Fruit fly (Drosophila melanogaster) whole organism, prepupa: Measurements from ENCODE around the gene Gclm.
A peak's percentile ranks its signal among the peaks of the same experiment; 100 is the strongest.

Experiments used
- Blimp-1 ChIP-seq: fragments of 200-800 bp; sonication (Bioruptor generic); optimal IDR thresholded peaks from 3 replicates; lab custom pipeline; 2017; ENCODE audit warnings: missing biosample characterization, missing genetic modification characterization, mild to moderate bottlenecking, moderate library complexity, missing genetic modification reagents
- CG10631 ChIP-seq: fragments of 200-800 bp; sonication (Bioruptor generic); optimal IDR thresholded peaks from 2 replicates; lab custom pipeline; 2016; ENCODE audit warnings: missing biosample characterization, missing genetic modification characterization
- CG10669 ChIP-seq: fragments of 200-800 bp; sonication (Bioruptor generic); optimal IDR thresholded peaks from 3 replicates; lab custom pipeline; 2018; ENCODE audit warnings: missing biosample characterization, mild to moderate bottlenecking, missing genetic modification characterization, moderate library complexity
- CG11762 ChIP-seq: fragments of 200-800 bp; sonication (Bioruptor generic); optimal IDR thresholded peaks from 3 replicates; lab custom pipeline; 2016; ENCODE audit warnings: missing biosample characterization, missing genetic modification characterization; ENCODE audit not compliant: insufficient read depth
- CG15336 ChIP-seq: fragments of 200-800 bp; sonication (Bioruptor generic); IDR thresholded peaks from 2 replicates; pipeline ENCODE4 v1.3.6; 2022; ENCODE audit warnings: missing biosample characterization, missing genetic modification characterization
- CG1621 ChIP-seq: fragments of 200-800 bp; sonication (Bioruptor generic); optimal IDR thresholded peaks from 3 replicates; lab custom pipeline; 2018; ENCODE audit warnings: missing biosample characterization, mild to moderate bottlenecking, missing genetic modification characterization
- CG3032 ChIP-seq: fragments of 200-800 bp; optimal IDR thresholded peaks from 2 replicates; lab custom pipeline; 2019; ENCODE audit warnings: missing biosample characterization, mild to moderate bottlenecking, missing genetic modification characterization, moderate library complexity
- CG31627 ChIP-seq: fragments of 200-800 bp; sonication (Bioruptor generic); optimal IDR thresholded peaks from 3 replicates; lab custom pipeline; 2016; ENCODE audit warnings: missing biosample characterization, missing genetic modification characterization
- CG32006 ChIP-seq: fragments of 200-800 bp; sonication (Bioruptor generic); optimal IDR thresholded peaks from 3 replicates; lab custom pipeline; 2017; ENCODE audit warnings: missing biosample characterization, mild to moderate bottlenecking, missing genetic modification characterization
- CG34406 ChIP-seq: fragments of 200-800 bp; sonication (Bioruptor generic); optimal IDR thresholded peaks from 3 replicates; lab custom pipeline; 2016; ENCODE audit warnings: missing biosample characterization, missing genetic modification characterization
- CG3919 ChIP-seq: fragments of 200-800 bp; sonication (Bioruptor generic); optimal IDR thresholded peaks from 3 replicates; lab custom pipeline; 2016; ENCODE audit warnings: missing biosample characterization, missing genetic modification characterization
- CG4318 ChIP-seq: fragments of 200-800 bp; sonication (Bioruptor generic); optimal IDR thresholded peaks from 3 replicates; lab custom pipeline; 2017; ENCODE audit warnings: missing biosample characterization, mild to moderate bottlenecking, missing genetic modification characterization
- CG6163 ChIP-seq: fragments of 200-800 bp; sonication (Bioruptor generic); IDR thresholded peaks from 3 replicates; pipeline ENCODE4 v1.3.6; 2022; ENCODE audit warnings: missing biosample characterization, missing genetic modification characterization
- CG6276 ChIP-seq: fragments of 200-800 bp; sonication (Bioruptor generic); optimal IDR thresholded peaks from 2 replicates; lab custom pipeline; 2017; ENCODE audit warnings: missing biosample characterization, mild to moderate bottlenecking, missing genetic modification characterization
- CG6792 ChIP-seq: fragments of 200-800 bp; sonication (Bioruptor generic); optimal IDR thresholded peaks from 3 replicates; lab custom pipeline; 2016; ENCODE audit warnings: missing biosample characterization, missing genetic modification characterization
- CG6808 ChIP-seq: fragments of 200-800 bp; sonication (Bioruptor generic); optimal IDR thresholded peaks from 3 replicates; lab custom pipeline; 2017; ENCODE audit warnings: missing biosample characterization, missing genetic modification characterization, mild to moderate bottlenecking, moderate library complexity, missing genetic modification reagents
- CG6854 ChIP-seq: fragments of 200-800 bp; sonication (Bioruptor generic); optimal IDR thresholded peaks from 2 replicates; lab custom pipeline; 2017; ENCODE audit warnings: missing biosample characterization, mild to moderate bottlenecking, missing genetic modification characterization
- CG7368 ChIP-seq: fragments of 200-800 bp; sonication (Bioruptor generic); optimal IDR thresholded peaks from 3 replicates; lab custom pipeline; 2016; ENCODE audit warnings: missing biosample characterization, missing genetic modification characterization
- CG8119 ChIP-seq: fragments of 200-800 bp; sonication (Bioruptor generic); IDR thresholded peaks from 3 replicates; pipeline ENCODE4 v1.3.6; 2022; ENCODE audit warnings: missing biosample characterization, missing genetic modification characterization
- CG8319 ChIP-seq: fragments of 200-800 bp; sonication (Bioruptor generic); optimal IDR thresholded peaks from 3 replicates; lab custom pipeline; 2016; ENCODE audit warnings: missing biosample characterization, missing genetic modification characterization
- CG8632 ChIP-seq: fragments of 200-800 bp; sonication (Bioruptor generic); optimal IDR thresholded peaks from 3 replicates; lab custom pipeline; 2016; ENCODE audit warnings: missing biosample characterization, missing genetic modification characterization
- Eip75B ChIP-seq: fragments of 200-800 bp; sonication (Bioruptor generic); optimal IDR thresholded peaks from 3 replicates; lab custom pipeline; 2016; ENCODE audit warnings: missing biosample characterization, missing genetic modification characterization
- Eip78C ChIP-seq: fragments of 200-800 bp; sonication (Bioruptor generic); peaks from one replicate; lab custom pipeline; 2016; ENCODE audit warnings: missing biosample characterization, missing genetic modification characterization
- Ets96B ChIP-seq: fragments of 200-800 bp; optimal IDR thresholded peaks from 2 replicates; lab custom pipeline; 2019; ENCODE audit warnings: missing biosample characterization, mild to moderate bottlenecking, missing genetic modification characterization, moderate library complexity
- Gug ChIP-seq: fragments of 200-800 bp; sonication (Bioruptor generic); IDR thresholded peaks from 2 replicates; pipeline ENCODE4 v1.3.6; 2022; ENCODE audit warnings: missing biosample characterization, missing genetic modification characterization
- Lpt ChIP-seq: fragments of 200-800 bp; sonication (Bioruptor generic); optimal IDR thresholded peaks from 3 replicates; lab custom pipeline; 2016; ENCODE audit warnings: missing biosample characterization, missing genetic modification characterization
- Met ChIP-seq: fragments of 200-800 bp; sonication (Bioruptor generic); optimal IDR thresholded peaks from 3 replicates; lab custom pipeline; 2016; ENCODE audit warnings: missing biosample characterization, missing genetic modification characterization
- Smox ChIP-seq: fragments of 200-800 bp; sonication (Bioruptor generic); optimal IDR thresholded peaks from 3 replicates; lab custom pipeline; 2016; ENCODE audit warnings: missing biosample characterization, missing genetic modification characterization
- Sox102F ChIP-seq: fragments of 200-800 bp; sonication (Bioruptor generic); optimal IDR thresholded peaks from 2 replicates; lab custom pipeline; 2016; ENCODE audit warnings: missing biosample characterization, mild to moderate bottlenecking, missing genetic modification characterization
- Sox14 ChIP-seq: fragments of 200-800 bp; sonication (Bioruptor generic); optimal IDR thresholded peaks from 3 replicates; lab custom pipeline; 2016; ENCODE audit warnings: missing biosample characterization, missing genetic modification characterization
- Sox15 ChIP-seq: fragments of 200-800 bp; sonication (Bioruptor generic); optimal IDR thresholded peaks from 3 replicates; lab custom pipeline; 2016; ENCODE audit warnings: missing biosample characterization, missing genetic modification characterization
- achi ChIP-seq: fragments of 200-800 bp; sonication (Bioruptor generic); optimal IDR thresholded peaks from 3 replicates; lab custom pipeline; 2016; ENCODE audit warnings: missing biosample characterization, missing genetic modification characterization
- cyc ChIP-seq: fragments of 200-800 bp; sonication (Bioruptor generic); optimal IDR thresholded peaks from 3 replicates; lab custom pipeline; 2016; ENCODE audit warnings: missing biosample characterization, missing genetic modification characterization
- dsx ChIP-seq: fragments of 200-800 bp; optimal IDR thresholded peaks from 3 replicates; lab custom pipeline; 2019; ENCODE audit warnings: missing biosample characterization, mild to moderate bottlenecking, missing genetic modification characterization, moderate library complexity; ENCODE audit not compliant: poor library complexity, severe bottlenecking
- eg ChIP-seq: fragments of 200-800 bp; sonication (Bioruptor generic); IDR thresholded peaks from 3 replicates; pipeline ENCODE4 v1.3.6; 2022; ENCODE audit warnings: missing biosample characterization, missing genetic modification characterization
- esn ChIP-seq: fragments of 200-800 bp; sonication (Bioruptor generic); optimal IDR thresholded peaks from 2 replicates; lab custom pipeline; 2016; ENCODE audit warnings: missing biosample characterization, mild to moderate bottlenecking, missing genetic modification characterization, moderate library complexity
- fd59A ChIP-seq: fragments of 200-800 bp; sonication (Bioruptor generic); optimal IDR thresholded peaks from 2 replicates; lab custom pipeline; 2017; ENCODE audit warnings: missing biosample characterization, mild to moderate bottlenecking, missing genetic modification characterization, missing genetic modification reagents
- fd85E ChIP-seq: fragments of 200-800 bp; sonication (Bioruptor generic); optimal IDR thresholded peaks from 3 replicates; lab custom pipeline; 2016; ENCODE audit warnings: missing biosample characterization, missing genetic modification characterization
- fkh ChIP-seq: fragments of 200-800 bp; sonication (Bioruptor generic); optimal IDR thresholded peaks from 3 replicates; lab custom pipeline; 2017; ENCODE audit warnings: missing biosample characterization, mild to moderate bottlenecking, missing genetic modification characterization, moderate library complexity
- lz ChIP-seq: fragments of 200-800 bp; sonication (Bioruptor generic); optimal IDR thresholded peaks from 3 replicates; lab custom pipeline; 2016; ENCODE audit warnings: missing biosample characterization, missing genetic modification characterization
- net ChIP-seq: fragments of 200-800 bp; sonication (Bioruptor generic); optimal IDR thresholded peaks from 3 replicates; lab custom pipeline; 2016; ENCODE audit warnings: missing biosample characterization, missing genetic modification characterization
- pdm3 ChIP-seq: fragments of 200-800 bp; sonication (Bioruptor generic); optimal IDR thresholded peaks from 3 replicates; lab custom pipeline; 2016; ENCODE audit warnings: missing biosample characterization, missing genetic modification characterization
- salr ChIP-seq, 2 experiments: fragments of 200-800 bp; sonication (Bioruptor generic); optimal IDR thresholded peaks; 3 replicates each; lab custom pipeline; 2016 to 2018; ENCODE audit warnings: missing biosample characterization in 2 of 2, missing genetic modification characterization in 2 of 2, mild to moderate bottlenecking in 1 of 2
- ss ChIP-seq, 2 experiments: fragments of 200-800 bp; sonication (Bioruptor generic); optimal IDR thresholded peaks; 2 replicates in 1 of 2; 3 replicates in 1 of 2; lab custom pipeline; 2017 to 2018; ENCODE audit warnings: mild to moderate bottlenecking in 2 of 2, missing biosample characterization in 2 of 2, missing genetic modification characterization in 2 of 2, moderate library complexity in 1 of 2
- svp ChIP-seq: fragments of 200-800 bp; sonication (Bioruptor generic); peaks from one replicate; lab custom pipeline; 2016; ENCODE audit warnings: missing biosample characterization, missing genetic modification characterization
- topi ChIP-seq: fragments of 200-800 bp; sonication (Bioruptor generic); optimal IDR thresholded peaks from 3 replicates; lab custom pipeline; 2016; ENCODE audit warnings: missing biosample characterization, missing genetic modification characterization
- vri ChIP-seq: fragments of 200-800 bp; sonication (Bioruptor generic); optimal IDR thresholded peaks from 3 replicates; lab custom pipeline; 2016; ENCODE audit warnings: missing biosample characterization, mild to moderate bottlenecking, missing genetic modification characterization

Gene Gclm

dm6 chr3R:22724149-22724973 is 38.1 kb upstream of the Gclm start, which contains the start of gene Irp-1A (continued):
- TF ChIP-seq CG31627 (GFP tag; lab: Kevin White, UChicago) (peak; percentile 32), CG15336 (GFP tag; lab: Robert Waterston, UW) (peak; percentile 88), lz (peak; percentile 47), CG34406 (peak; percentile 71), Smox (GFP tag; lab: Kevin White, UChicago) (peak; percentile 62), dsx (peak; percentile 78), Sox102F (GFP tag; lab: Kevin White, UChicago) (peak; percentile 52), cyc (peak; percentile 34), Sox15 (GFP tag; lab: Kevin White, UChicago) (peak; percentile 1), CG8119 (GFP tag; lab: Robert Waterston, UW) (peak; percentile 80), eg (GFP tag; lab: Robert Waterston, UW) (peak; percentile 84; the same call in 2 of the 3 replicates), CG8632 (GFP tag; lab: Kevin White, UChicago) (peak; percentile 45), CG4318 (no peak), CG10669 (GFP tag; lab: Kevin White, UChicago) (peak; percentile 46), CG6792 (peak; percentile 50), Gug (GFP tag; lab: Robert Waterston, UW) (peak; percentile 66), Met (GFP tag; lab: Kevin White, UChicago) (peak; percentile 46), fd59A (GFP tag; lab: Kevin White, UChicago) (no peak), CG7368 (peak; percentile 49), Sox14 (GFP tag; lab: Kevin White, UChicago) (peak; percentile 46), fkh (GFP tag; lab: Kevin White, UChicago) (peak; percentile 98), Eip75B (GFP tag; lab: Kevin White, UChicago) (peak; percentile 46), CG6854 (GFP tag; lab: Kevin White, UChicago) (no peak), achi (GFP tag; lab: Kevin White, UChicago) (peak; percentile 52), CG32006 (peak; percentile 62), CG8319 (GFP tag; lab: Kevin White, UChicago) (peak; percentile 2), svp (peak; percentile 97), pdm3 (GFP tag; lab: Kevin White, UChicago) (peak; percentile 38), CG6163 (GFP tag; lab: Robert Waterston, UW) (peak; percentile 41; the same call in 1 of the 3 replicates), CG1621 (no peak)

dm6 chr3R:22720808-22721306 is 34.5 kb upstream of the Gclm start, which contains the start of gene wge:
Gene wge (minus strand): TSS chr3R:22721150.
- TF ChIP-seq CG10669 (GFP tag; lab: Kevin White, UChicago) (peak; percentile 74), ss (GFP tag; optimal IDR thresholded peaks at IDR 0.05; lab: Kevin White, UChicago) (peak; percentile 92 to 96), CG31627 (GFP tag; lab: Kevin White, UChicago) (no peak), CG3032 (peak; percentile 64), esn (GFP tag; lab: Kevin White, UChicago) (peak; percentile 27), CG6808 (GFP tag; lab: Kevin White, UChicago) (peak; percentile 93), Blimp-1 (peak; percentile 11), CG10631 (GFP tag; lab: Kevin White, UChicago) (no peak), salr (GFP tag; optimal IDR thresholded peaks at IDR 0.05; lab: Kevin White, UChicago) (peak; percentile 44 to 85), cyc (no peak), Eip78C (peak; percentile 20), CG32006 (peak; percentile 77), dsx (peak; percentile 71), lz (peak; percentile 1), Lpt (peak; percentile 65), fd59A (GFP tag; lab: Kevin White, UChicago) (peak; percentile 64), Sox102F (GFP tag; lab: Kevin White, UChicago) (no peak), CG11762 (GFP tag; lab: Kevin White, UChicago) (peak; percentile 21), Gug (GFP tag; lab: Robert Waterston, UW) (peak; percentile 69), Ets96B (tag; lab: Kevin White, UChicago) (peak; percentile 64), achi (GFP tag; lab: Kevin White, UChicago) (peak; percentile 47), CG3919 (peak; percentile 52), net (GFP tag; lab: Kevin White, UChicago) (peak; percentile 81), CG8319 (GFP tag; lab: Kevin White, UChicago) (peak; percentile 24), CG6276 (GFP tag; lab: Kevin White, UChicago) (peak; percentile 85), vri (GFP tag; lab: Kevin White, UChicago) (peak; percentile 37), fd85E (GFP tag; lab: Kevin White, UChicago) (no peak), topi (GFP tag; lab: Kevin White, UChicago) (peak; percentile 32)
